Worm (Caenorhabditis elegans) whole organism, L3 larva: Measurements from ENCODE around the gene fbxa-26.
"Not testable (repeated sequence)": the region's sequence is repeated elsewhere in the genome, so short reads cannot be mapped to it uniquely, and the experiment has no call there.

Source experiments
- R02D3.7 ChIP-seq: fragments of 150-350 bp; optimal IDR thresholded peaks from 2 replicates; lab custom pipeline; 2014; ENCODE audit warnings: missing biosample characterization, missing genetic modification characterization
- aly-2 ChIP-seq: fragments of 150-350 bp; optimal IDR thresholded peaks from 2 replicates; lab custom pipeline; 2014; ENCODE audit warnings: missing biosample characterization, missing genetic modification characterization
- ama-1 ChIP-seq: fragments of 150-350 bp; optimal IDR thresholded peaks from 2 replicates; lab custom pipeline; 2018
- ceh-16 ChIP-seq: sonication (generic microtip); optimal IDR thresholded peaks from 2 replicates; lab custom pipeline; 2017; ENCODE audit warnings: missing biosample characterization, missing genetic modification characterization
- ceh-28 ChIP-seq: fragments of 150-350 bp; optimal IDR thresholded peaks from 2 replicates; lab custom pipeline; 2014; ENCODE audit warnings: missing biosample characterization, missing genetic modification reagents, missing genetic modification characterization
- ceh-9 ChIP-seq: sonication (generic microtip); optimal IDR thresholded peaks from 2 replicates; lab custom pipeline; 2018; ENCODE audit warnings: missing biosample characterization, missing genetic modification characterization
- daf-12 ChIP-seq: fragments of 150-350 bp; optimal IDR thresholded peaks from 2 replicates; lab custom pipeline; 2014; ENCODE audit warnings: missing biosample characterization, missing genetic modification reagents, missing genetic modification characterization
- egl-27 ChIP-seq: sonication (generic microtip); optimal IDR thresholded peaks from 4 replicates; lab custom pipeline; 2017; ENCODE audit warnings: missing biosample characterization, missing genetic modification reagents, missing genetic modification characterization
- elt-2 ChIP-seq: sonication (generic microtip); optimal IDR thresholded peaks from 2 replicates; lab custom pipeline; 2016; ENCODE audit warnings: missing genetic modification reagents, mild to moderate bottlenecking, missing genetic modification characterization, missing compliant biosample characterization
- elt-3 ChIP-seq, 3 experiments: fragments of 150-350 bp in 1 of 3; sonication (generic microtip) in 2 of 3; optimal IDR thresholded peaks; 2 replicates in 2 of 3; 4 replicates in 1 of 3; lab custom pipeline; 2014 to 2017; ENCODE audit warnings: missing biosample characterization in 3 of 3, missing genetic modification characterization in 3 of 3
- eor-1 ChIP-seq, 2 experiments: fragments of 150-350 bp; optimal IDR thresholded peaks; 2 replicates each; lab custom pipeline; 2014 to 2018; ENCODE audit warnings: missing biosample characterization in 2 of 2, missing genetic modification characterization in 2 of 2
- fkh-10 ChIP-seq: sonication (generic microtip); optimal IDR thresholded peaks from 2 replicates; lab custom pipeline; 2017; ENCODE audit warnings: missing biosample characterization, missing genetic modification reagents, missing genetic modification characterization
- fkh-2 ChIP-seq: fragments of 150-350 bp; optimal IDR thresholded peaks from 2 replicates; lab custom pipeline; 2014; ENCODE audit warnings: missing biosample characterization, missing genetic modification reagents, missing genetic modification characterization
- hmg-11 ChIP-seq: sonication (generic microtip); optimal IDR thresholded peaks from 2 replicates; lab custom pipeline; 2016; ENCODE audit warnings: missing genetic modification characterization, missing compliant biosample characterization
- jun-1 ChIP-seq: fragments of 150-350 bp; optimal IDR thresholded peaks from 2 replicates; lab custom pipeline; 2014; ENCODE audit warnings: missing biosample characterization, missing genetic modification reagents, missing genetic modification characterization
- lin-15B ChIP-seq: fragments of 150-350 bp; optimal IDR thresholded peaks from 2 replicates; lab custom pipeline; 2014; ENCODE audit warnings: missing biosample characterization, missing genetic modification characterization
- lsy-12 ChIP-seq: sonication (generic microtip); optimal IDR thresholded peaks from 2 replicates; lab custom pipeline; 2016; ENCODE audit warnings: mild to moderate bottlenecking, missing genetic modification characterization, missing compliant biosample characterization
- nfya-1 ChIP-seq: sonication (generic microtip); optimal IDR thresholded peaks from 2 replicates; lab custom pipeline; 2017; ENCODE audit warnings: missing genetic modification characterization, mild to moderate bottlenecking, missing compliant biosample characterization, antibody characterized with exemption, moderate library complexity; ENCODE audit not compliant: insufficient read depth
- nhr-11 ChIP-seq: fragments of 150-350 bp; optimal IDR thresholded peaks from 2 replicates; lab custom pipeline; 2014; ENCODE audit warnings: missing biosample characterization, missing genetic modification characterization
- nhr-12 ChIP-seq: fragments of 150-350 bp; optimal IDR thresholded peaks from 2 replicates; lab custom pipeline; 2014; ENCODE audit warnings: missing biosample characterization, missing genetic modification characterization
- nhr-23 ChIP-seq: fragments of 150-350 bp; optimal IDR thresholded peaks from 2 replicates; lab custom pipeline; 2014; ENCODE audit warnings: missing biosample characterization, missing genetic modification reagents, missing genetic modification characterization
- nhr-237 ChIP-seq: fragments of 150-350 bp; optimal IDR thresholded peaks from 2 replicates; lab custom pipeline; 2014; ENCODE audit warnings: missing biosample characterization, missing genetic modification characterization
- nhr-25 ChIP-seq: sonication (generic microtip); optimal IDR thresholded peaks from 2 replicates; lab custom pipeline; 2017; ENCODE audit warnings: missing biosample characterization, missing genetic modification characterization
- nhr-28 ChIP-seq: fragments of 150-350 bp; optimal IDR thresholded peaks from 2 replicates; lab custom pipeline; 2014; ENCODE audit warnings: missing biosample characterization, missing genetic modification characterization
- nhr-67 ChIP-seq: fragments of 150-350 bp; optimal IDR thresholded peaks from 2 replicates; lab custom pipeline; 2014; ENCODE audit warnings: missing biosample characterization, missing genetic modification characterization
- nhr-77 ChIP-seq: fragments of 150-350 bp; optimal IDR thresholded peaks from 2 replicates; lab custom pipeline; 2014; ENCODE audit warnings: missing biosample characterization, missing genetic modification characterization
- pha-4 ChIP-seq: fragments of 150-350 bp; optimal IDR thresholded peaks from 2 replicates; lab custom pipeline; 2014; ENCODE audit warnings: missing biosample characterization, missing genetic modification reagents, missing genetic modification characterization
- tbx-2 ChIP-seq: sonication (generic microtip); optimal IDR thresholded peaks from 2 replicates; lab custom pipeline; 2016; ENCODE audit warnings: mild to moderate bottlenecking, missing genetic modification characterization, missing compliant biosample characterization
- ztf-11 ChIP-seq: fragments of 150-350 bp; optimal IDR thresholded peaks from 2 replicates; lab custom pipeline; 2014; ENCODE audit warnings: missing biosample characterization, missing genetic modification characterization
- ztf-4 ChIP-seq: fragments of 150-350 bp; optimal IDR thresholded peaks from 2 replicates; lab custom pipeline; 2014; ENCODE audit warnings: missing biosample characterization, missing genetic modification characterization

Gene fbxa-26

DNA sequence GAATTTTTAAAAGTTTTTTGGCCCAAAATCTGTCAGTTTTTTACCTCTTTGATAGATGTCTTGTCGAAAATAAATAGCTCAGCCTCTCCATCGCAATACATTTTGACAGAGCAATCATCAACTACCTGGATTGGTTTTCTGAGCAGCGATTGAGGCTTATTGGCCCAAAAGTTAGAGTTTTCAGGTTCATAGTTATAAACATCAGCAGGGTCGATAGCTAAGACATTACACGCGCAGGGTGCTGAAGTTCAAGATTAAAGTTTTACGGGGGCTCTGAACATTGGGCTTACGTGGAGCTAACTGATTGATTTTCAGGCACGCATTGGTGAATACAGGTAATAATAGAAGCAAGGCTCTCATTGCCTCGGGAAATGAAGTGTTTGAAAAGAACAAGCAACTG lies 17.3 kb upstream of the fbxa-26 start, which contains the start of gene Y82E9BR.9:
Gene Y82E9BR.9, minus strand, starts transcription at position 101 of the 400 bp plus-strand sequence.
- TF ChIP-seq fkh-2 (tag; lab: Kevin White, UChicago) (no peak), nhr-77 (tag; lab: Kevin White, UChicago) (no peak), elt-3 (tag; optimal IDR thresholded peaks at IDR 0.05; lab: Kevin White, UChicago) (no peak), nhr-12 (tag; lab: Kevin White, UChicago) (no peak), nfya-1 (tag; lab: Kevin White, UChicago) (no peak)

DNA sequence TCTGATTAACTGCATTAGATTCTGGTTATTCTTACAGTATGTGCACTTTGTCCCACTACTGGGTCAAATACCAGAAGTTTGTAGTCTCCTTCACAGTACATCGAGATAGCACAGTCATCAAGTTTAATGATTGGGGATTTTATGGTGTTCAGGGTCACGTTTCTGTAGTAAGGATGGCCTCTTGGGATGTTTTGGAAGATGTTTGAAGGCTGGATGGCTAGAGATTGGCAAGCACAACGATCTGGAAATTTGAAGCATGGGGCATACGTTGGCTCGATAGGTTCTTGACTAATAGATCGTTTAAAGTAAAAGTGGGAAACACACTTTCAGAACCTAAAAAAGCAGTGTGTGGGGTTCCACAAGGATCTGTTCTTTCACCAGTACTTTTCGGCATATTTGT lies 15.7 kb upstream of the fbxa-26 start, which contains the start of gene Y82E9BR.8:
Gene Y82E9BR.8, minus strand, starts transcription at position 101 of the 400 bp plus-strand sequence.
- TF ChIP-seq ama-1 (lab: Kevin White, UChicago); daf-12 (tag; lab: Kevin White, UChicago); nhr-28: not testable (repeated sequence)

ce11 chrIII:1355320-1355719 lies 13.0 kb upstream of the fbxa-26 start, which contains the start of gene Y82E9BL.1:
Y82E9BL.1 (minus strand) TSS chrIII:1355420.
- TF ChIP-seq daf-12 (tag; lab: Kevin White, UChicago) (no peak), ama-1 (lab: Kevin White, UChicago) (no peak), elt-2 (tag; lab: Kevin White, UChicago) (no peak), fkh-2 (tag; lab: Kevin White, UChicago) (no peak), jun-1 (tag; lab: Kevin White, UChicago) (no peak), nhr-28 (no peak), ztf-4 (no peak), nhr-25 (tag; lab: Kevin White, UChicago) (no peak), nhr-11 (tag; lab: Kevin White, UChicago) (no peak), fkh-10 (GFP tag; lab: Kevin White, UChicago) (no peak), nhr-23 (no peak), eor-1 (tag; optimal IDR thresholded peaks at IDR 0.05; lab: Kevin White, UChicago) (no peak), hmg-11 (tag; lab: Kevin White, UChicago) (no peak), ceh-16 (tag; lab: Kevin White, UChicago) (no peak)

- TF ChIP-seq aly-2 (tag; lab: Kevin White, UChicago): no peak
- TF ChIP-seq daf-12 (tag; lab: Kevin White, UChicago): no peak
These were observed 12.2 kb upstream of the fbxa-26 start for ce11 chrIII:1354523-1354922.

ce11 chrIII:1350745-1351144 lies 8.4 kb upstream of the fbxa-26 start, which contains the start of gene Y82E9BL.3:
Y82E9BL.3 (minus strand) TSS chrIII:1350845.
- no peak for TF ChIP-seq daf-12 (tag; lab: Kevin White, UChicago)
- TF ChIP-seq nhr-237 (tag; lab: Kevin White, UChicago): no peak
- TF ChIP-seq ceh-16 (tag; lab: Kevin White, UChicago): no peak
- TF ChIP-seq ceh-28 (tag; lab: Kevin White, UChicago): no peak
- TF ChIP-seq ceh-9 (tag; lab: Kevin White, UChicago): no peak
- no peak for TF ChIP-seq aly-2 (tag; lab: Kevin White, UChicago)
- TF ChIP-seq nhr-23: no peak
- TF ChIP-seq tbx-2: no peak
- TF ChIP-seq fkh-10 (GFP tag; lab: Kevin White, UChicago): no peak
- TF ChIP-seq pha-4 (tag; lab: Kevin White, UChicago): no peak
- no peak for TF ChIP-seq ztf-11 (tag; lab: Kevin White, UChicago)
- no peak for TF ChIP-seq R02D3.7 (tag; lab: Kevin White, UChicago)
- TF ChIP-seq nhr-12 (tag; lab: Kevin White, UChicago): no peak
- TF ChIP-seq egl-27 (tag; lab: Kevin White, UChicago): no peak
- no peak for TF ChIP-seq lin-15B (tag; lab: Kevin White, UChicago)
- TF ChIP-seq lsy-12 (tag; lab: Kevin White, UChicago): no peak
- no peak for TF ChIP-seq nfya-1 (tag; lab: Kevin White, UChicago)
- no peak for TF ChIP-seq nhr-67 (tag; lab: Kevin White, UChicago)

DNA sequence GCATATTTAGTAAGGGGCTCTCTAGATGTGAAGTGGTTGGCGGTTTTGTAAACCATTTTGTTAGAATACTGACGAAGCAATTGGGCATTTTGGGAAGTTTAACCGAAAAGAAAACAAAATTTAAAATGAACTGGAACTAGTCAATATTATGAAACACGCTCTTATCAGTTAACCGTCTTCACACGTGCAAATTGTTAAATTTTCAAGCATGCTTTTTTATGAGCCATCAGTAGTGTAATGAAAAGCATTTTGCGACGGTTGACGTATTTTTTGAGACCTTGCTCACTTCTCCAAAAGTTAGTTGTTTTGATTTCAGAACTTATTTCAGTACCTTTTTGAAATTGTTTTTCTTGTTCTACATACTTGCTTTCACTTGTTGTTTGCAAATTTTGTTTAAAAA lies 7.0 kb upstream of the fbxa-26 start, which contains the start of gene fbxa-25:
Gene fbxa-25, minus strand, starts transcription at position 138 of the 400 bp plus-strand sequence.
- no peak for TF ChIP-seq ceh-9 (tag; lab: Kevin White, UChicago)
- TF ChIP-seq elt-2 (tag; lab: Kevin White, UChicago): peak; percentile 38
- TF ChIP-seq ztf-4: no peak
